Fruit fly (Drosophila melanogaster) whole organism, embryonic: Measurements from ENCODE around the gene Duox.

ENCODE experiments used
- BEAF-32 ChIP-seq: fragments of 200-800 bp; sonication (Bioruptor generic); optimal IDR thresholded peaks from 3 replicates; lab custom pipeline; 2017; ENCODE audit warnings: missing biosample characterization, missing genetic modification characterization, mild to moderate bottlenecking, moderate library complexity, missing genetic modification reagents
- CG10543 ChIP-seq: fragments of 200-800 bp; sonication (Bioruptor generic); optimal IDR thresholded peaks from 3 replicates; lab custom pipeline; 2017; ENCODE audit warnings: missing biosample characterization, mild to moderate bottlenecking, missing genetic modification characterization, moderate library complexity
- CG14050 ChIP-seq: fragments of 200-800 bp; sonication (Bioruptor generic); IDR thresholded peaks from 3 replicates; pipeline ENCODE4 v1.3.6; 2022; ENCODE audit warnings: missing biosample characterization, missing genetic modification characterization
- CG14860 ChIP-seq: fragments of 200-800 bp; sonication (Bioruptor generic); IDR thresholded peaks from 3 replicates; pipeline ENCODE4 v1.3.6; 2022; ENCODE audit warnings: missing biosample characterization, missing genetic modification characterization; ENCODE audit not compliant: partially characterized antibody
- CG15269 ChIP-seq: fragments of 200-800 bp; sonication (Bioruptor generic); optimal IDR thresholded peaks from 2 replicates; lab custom pipeline; 2018; ENCODE audit warnings: missing biosample characterization, mild to moderate bottlenecking, missing genetic modification characterization, moderate library complexity
- CG1602 ChIP-seq: fragments of 200-800 bp; sonication (Bioruptor generic); optimal IDR thresholded peaks from 3 replicates; lab custom pipeline; 2016; ENCODE audit warnings: missing biosample characterization, missing genetic modification characterization
- CG16779 ChIP-seq: fragments of 200-800 bp; sonication (Bioruptor generic); IDR thresholded peaks from 2 replicates; pipeline ENCODE4 v1.3.6; 2022; ENCODE audit warnings: missing biosample characterization, missing genetic modification characterization
- CG1792 ChIP-seq: fragments of 200-800 bp; sonication (Bioruptor generic); optimal IDR thresholded peaks from 2 replicates; lab custom pipeline; 2016; ENCODE audit warnings: missing biosample characterization, missing genetic modification characterization
- CG18011 ChIP-seq: fragments of 200-800 bp; sonication (Bioruptor generic); optimal IDR thresholded peaks from 2 replicates; lab custom pipeline; 2017; ENCODE audit warnings: missing biosample characterization, missing genetic modification characterization, mild to moderate bottlenecking, moderate library complexity, missing genotype
- CG34376 ChIP-seq: fragments of 200-800 bp; sonication (Bioruptor generic); optimal IDR thresholded peaks from 2 replicates; lab custom pipeline; 2018; ENCODE audit warnings: missing biosample characterization, mild to moderate bottlenecking, missing genetic modification characterization
- CG5180 ChIP-seq: fragments of 200-800 bp; sonication (Bioruptor generic); optimal IDR thresholded peaks from 3 replicates; lab custom pipeline; 2017; ENCODE audit warnings: missing biosample characterization, missing genetic modification characterization, mild to moderate bottlenecking, moderate library complexity, missing genetic modification reagents
- CG7745 ChIP-seq: fragments of 200-800 bp; sonication (Bioruptor generic); optimal IDR thresholded peaks from 2 replicates; lab custom pipeline; 2018; ENCODE audit warnings: missing biosample characterization, mild to moderate bottlenecking, missing genetic modification characterization, moderate library complexity
- CG8290 ChIP-seq, 3 experiments: fragments of 200-800 bp; sonication (Bioruptor generic); optimal IDR thresholded peaks; 2 replicates each; lab custom pipeline; 2016 to 2019; ENCODE audit warnings: missing biosample characterization in 3 of 3, missing genetic modification characterization in 3 of 3, mild to moderate bottlenecking in 2 of 3, moderate library complexity in 1 of 3
- Deaf1 ChIP-seq: fragments of 200-800 bp; optimal IDR thresholded peaks from 3 replicates; lab custom pipeline; 2019; ENCODE audit warnings: missing biosample characterization, mild to moderate bottlenecking, missing genetic modification characterization, moderate library complexity
- GATAe ChIP-seq: fragments of 200-800 bp; sonication (Bioruptor generic); conservative IDR thresholded peaks from 2 replicates; pipeline ENCODE4 v1.3.6; 2022; ENCODE audit warnings: missing biosample characterization, missing genetic modification characterization
- Hey ChIP-seq: fragments of 200-800 bp; sonication (Bioruptor generic); optimal IDR thresholded peaks from 3 replicates; lab custom pipeline; 2018; ENCODE audit warnings: missing biosample characterization, mild to moderate bottlenecking, missing genetic modification characterization
- HmgZ ChIP-seq: fragments of 200-800 bp; sonication (Bioruptor generic); optimal IDR thresholded peaks from 2 replicates; lab custom pipeline; 2018; ENCODE audit warnings: missing biosample characterization, mild to moderate bottlenecking, missing genetic modification characterization
- Med ChIP-seq: fragments of 200-800 bp; sonication (Bioruptor generic); peaks from one replicate; lab custom pipeline; 2016; ENCODE audit warnings: missing biosample characterization, missing genetic modification characterization, mild to moderate bottlenecking, inconsistent platforms, moderate library complexity
- NC2β ChIP-seq: fragments of 200-800 bp; sonication (Bioruptor generic); optimal IDR thresholded peaks from 2 replicates; lab custom pipeline; 2016; ENCODE audit warnings: missing biosample characterization, missing genetic modification characterization
- Oaz ChIP-seq: fragments of 200-800 bp; sonication (Bioruptor generic); IDR thresholded peaks from 2 replicates; pipeline ENCODE4 v1.3.6; 2022; ENCODE audit warnings: missing biosample characterization, missing genetic modification characterization
- Pdp1 ChIP-seq, 2 experiments: fragments of 200-800 bp; sonication (Bioruptor generic); optimal IDR thresholded peaks; 3 replicates each; lab custom pipeline; 2016; ENCODE audit warnings: missing biosample characterization in 2 of 2, missing genetic modification characterization in 2 of 2, mild to moderate bottlenecking in 1 of 2, moderate library complexity in 1 of 2
- Rx ChIP-seq: fragments of 200-800 bp; sonication (Bioruptor generic); IDR thresholded peaks from 2 replicates; pipeline ENCODE4 v1.3.6; 2022; ENCODE audit warnings: missing biosample characterization, missing genetic modification characterization
- Sry-δ ChIP-seq: fragments of 200-800 bp; sonication (Bioruptor generic); optimal IDR thresholded peaks from 2 replicates; lab custom pipeline; 2016; ENCODE audit warnings: missing biosample characterization, missing genetic modification characterization
- chinmo ChIP-seq: fragments of 200-800 bp; sonication (Bioruptor generic); IDR thresholded peaks from 4 replicates; pipeline ENCODE4 v1.3.6; 2022; ENCODE audit warnings: missing biosample characterization, missing genetic modification characterization; ENCODE audit not compliant: partially characterized antibody
- cwo ChIP-seq: fragments of 200-800 bp; sonication (Bioruptor generic); optimal IDR thresholded peaks from 3 replicates; lab custom pipeline; 2017; ENCODE audit warnings: missing biosample characterization, missing genetic modification characterization, mild to moderate bottlenecking, moderate library complexity, missing genetic modification reagents
- exex ChIP-seq: fragments of 200-800 bp; sonication (Bioruptor generic); optimal IDR thresholded peaks from 4 replicates; lab custom pipeline; 2018; ENCODE audit warnings: missing biosample characterization, mild to moderate bottlenecking, missing genetic modification characterization, moderate library complexity
- gcm2 ChIP-seq: fragments of 200-800 bp; sonication (Bioruptor generic); optimal IDR thresholded peaks from 2 replicates; lab custom pipeline; 2016; ENCODE audit warnings: missing biosample characterization, missing genetic modification characterization
- gfzf ChIP-seq: fragments of 200-800 bp; sonication (Bioruptor generic); optimal IDR thresholded peaks from 2 replicates; lab custom pipeline; 2016; ENCODE audit warnings: missing biosample characterization, mild to moderate bottlenecking, missing genetic modification characterization, moderate library complexity
- grn ChIP-seq: fragments of 200-800 bp; sonication (Bioruptor generic); optimal IDR thresholded peaks from 3 replicates; lab custom pipeline; 2017; ENCODE audit warnings: missing biosample characterization, missing genetic modification characterization
- kni ChIP-seq: fragments of 200-800 bp; sonication (Bioruptor generic); optimal IDR thresholded peaks from 3 replicates; lab custom pipeline; 2017; ENCODE audit warnings: mild to moderate bottlenecking, missing biosample characterization, missing genetic modification reagents, missing genetic modification characterization
- mirr ChIP-seq: fragments of 200-800 bp; sonication (Bioruptor generic); optimal IDR thresholded peaks from 3 replicates; lab custom pipeline; 2018; ENCODE audit warnings: missing biosample characterization, mild to moderate bottlenecking, missing genetic modification characterization
- oc ChIP-seq: fragments of 200-800 bp; sonication (Bioruptor generic); optimal IDR thresholded peaks from 2 replicates; lab custom pipeline; 2018; ENCODE audit warnings: missing biosample characterization, mild to moderate bottlenecking, missing genetic modification characterization, moderate library complexity
- sd ChIP-seq: fragments of 200-800 bp; sonication (Bioruptor generic); optimal IDR thresholded peaks from 3 replicates; lab custom pipeline; 2018; ENCODE audit warnings: missing biosample characterization, mild to moderate bottlenecking, missing genetic modification characterization, moderate library complexity
- sens ChIP-seq: fragments of 200-800 bp; sonication (Bioruptor generic); peaks from one replicate; lab custom pipeline; 2016; ENCODE audit warnings: missing biosample characterization, missing genetic modification characterization
- sisA ChIP-seq: fragments of 200-800 bp; sonication (Bioruptor generic); IDR thresholded peaks from 2 replicates; pipeline ENCODE4 v1.3.6; 2022; ENCODE audit warnings: missing biosample characterization, missing genetic modification characterization
- so ChIP-seq: fragments of 200-800 bp; sonication (Bioruptor generic); IDR thresholded peaks from 3 replicates; pipeline ENCODE4 v1.3.6; 2022; ENCODE audit warnings: missing biosample characterization, missing genetic modification characterization
- sug ChIP-seq: fragments of 200-800 bp; optimal IDR thresholded peaks from 2 replicates; lab custom pipeline; 2019; ENCODE audit warnings: missing biosample characterization, mild to moderate bottlenecking, missing genetic modification characterization, moderate library complexity
- tap ChIP-seq: fragments of 200-800 bp; optimal IDR thresholded peaks from 3 replicates; lab custom pipeline; 2019; ENCODE audit warnings: missing biosample characterization, mild to moderate bottlenecking, missing genetic modification characterization, moderate library complexity
- tgo ChIP-seq: fragments of 200-800 bp; sonication (Bioruptor generic); IDR thresholded peaks from 3 replicates; pipeline ENCODE4 v1.3.6; 2022; ENCODE audit warnings: missing biosample characterization, missing genetic modification characterization
- vvl ChIP-seq: fragments of 200-800 bp; sonication (Bioruptor generic); IDR thresholded peaks from 2 replicates; pipeline ENCODE4 v1.3.6; 2022; ENCODE audit warnings: missing biosample characterization, missing genetic modification characterization

The Duox gene

dm6 chr2L:2869008-2869702, 39.1 kb upstream of the Duox start, which contains the start of gene CG8813 (continued):
- TF ChIP-seq vvl (GFP tag; lab: Robert Waterston, UW): peak; percentile 68; the same call in 1 of the 2 replicates
- no peak for TF ChIP-seq tap
- no peak for TF ChIP-seq tgo (GFP tag; lab: Robert Waterston, UW)
- TF ChIP-seq CG7745 (tag; lab: Kevin White, UChicago): no peak
- no peak for TF ChIP-seq CG15269 (tag; lab: Kevin White, UChicago)
- no peak for TF ChIP-seq gcm2
- TF ChIP-seq kni: no peak
- no peak for TF ChIP-seq CG8290 (GFP tag; optimal IDR thresholded peaks at IDR 0.05; lab: Kevin White, UChicago)
- no peak for TF ChIP-seq CG8290 (tag; optimal IDR thresholded peaks at IDR 0.05; lab: Kevin White, UChicago)
- TF ChIP-seq cwo: no peak
- no peak for TF ChIP-seq CG1792 (GFP tag; lab: Kevin White, UChicago)
- TF ChIP-seq so (GFP tag; lab: Robert Waterston, UW): no peak
- no peak for TF ChIP-seq oc
- no peak for TF ChIP-seq CG16779 (GFP tag; lab: Robert Waterston, UW)
- no peak for TF ChIP-seq gfzf
- peak; percentile 48 for TF ChIP-seq Med

dm6 chr2L:2865560-2866309, 35.7 kb upstream of the Duox start:
- TF ChIP-seq CG8290 (GFP tag; optimal IDR thresholded peaks at IDR 0.05; lab: Kevin White, UChicago): no peak
- TF ChIP-seq CG8290 (tag; optimal IDR thresholded peaks at IDR 0.05; lab: Kevin White, UChicago): no peak
- no peak for TF ChIP-seq sisA (GFP tag; lab: Robert Waterston, UW)
- peak; percentile 22 for TF ChIP-seq CG10543 (GFP tag; lab: Kevin White, UChicago)
- peak; percentile 80 for TF ChIP-seq mirr (GFP tag; lab: Kevin White, UChicago)
- TF ChIP-seq CG1602: no peak
- peak; percentile 39 for TF ChIP-seq Hey (tag; lab: Kevin White, UChicago)
- TF ChIP-seq chinmo: 0 out of 4 replicates have a peak, but pooled peaks have one; percentile 5
- TF ChIP-seq Rx (GFP tag; lab: Robert Waterston, UW): no peak
- no peak for TF ChIP-seq CG14860 (GFP tag; lab: Robert Waterston, UW)
- peak; percentile 37 for TF ChIP-seq CG18011 (GFP tag; lab: Kevin White, UChicago)
- TF ChIP-seq GATAe (GFP tag; lab: Robert Waterston, UW): 0 out of 2 replicates have a peak, but pooled peaks have one; percentile 30
- TF ChIP-seq Oaz (GFP tag; lab: Robert Waterston, UW): no peak
- TF ChIP-seq CG34376 (GFP tag; lab: Kevin White, UChicago): peak; percentile 57
- peak in 1 of 2 experiments; percentile 55 for TF ChIP-seq Pdp1 (GFP tag; optimal IDR thresholded peaks at IDR 0.05; lab: Kevin White, UChicago)
- peak; percentile 10 for TF ChIP-seq sens (GFP tag; lab: Kevin White, UChicago)
- peak; percentile 23 for TF ChIP-seq BEAF-32 (GFP tag; lab: Kevin White, UChicago)
- peak; percentile 0 for TF ChIP-seq Sry-δ (GFP tag; lab: Kevin White, UChicago)
- TF ChIP-seq exex (tag; lab: Kevin White, UChicago): peak; percentile 93
- peak; percentile 26 for TF ChIP-seq sd (tag; lab: Kevin White, UChicago)
- TF ChIP-seq NC2β: no peak
- peak; percentile 69 for TF ChIP-seq sug (tag; lab: Kevin White, UChicago)
- no peak for TF ChIP-seq CG5180 (GFP tag; lab: Kevin White, UChicago)
- TF ChIP-seq grn (GFP tag; lab: Kevin White, UChicago): peak; percentile 52
- TF ChIP-seq HmgZ: peak; percentile 37
- no peak for TF ChIP-seq CG14050 (GFP tag; lab: Robert Waterston, UW)
- peak; percentile 66 for TF ChIP-seq Deaf1 (tag; lab: Kevin White, UChicago)
